Worm (Caenorhabditis elegans) whole organism, young adult: ENCODE data around the gene abi-1.

ENCODE experiments used
- B0261.1 ChIP-seq: sonication (generic microtip); optimal IDR thresholded peaks from 2 replicates; lab custom pipeline; 2016; ENCODE audit warnings: mild to moderate bottlenecking, missing genetic modification characterization, moderate library complexity, missing compliant biosample characterization
- B0336.3 ChIP-seq: fragments of 200-800 bp; sonication (Bioruptor generic); IDR thresholded peaks from 2 replicates; pipeline ENCODE4 v1.3.6; 2022; ENCODE audit warnings: missing genetic modification characterization, missing compliant biosample characterization
- F10E7.11 ChIP-seq: sonication (generic microtip); optimal IDR thresholded peaks from 2 replicates; lab custom pipeline; 2017; ENCODE audit warnings: mild to moderate bottlenecking, missing genetic modification characterization, moderate library complexity, missing compliant biosample characterization
- F22D6.2 ChIP-seq: sonication (generic microtip); optimal IDR thresholded peaks from 2 replicates; lab custom pipeline; 2016; ENCODE audit warnings: mild to moderate bottlenecking, missing genetic modification characterization, missing compliant biosample characterization
- F23B12.7 ChIP-seq: sonication (generic microtip); optimal IDR thresholded peaks from 2 replicates; lab custom pipeline; 2017; ENCODE audit warnings: missing genetic modification characterization, mild to moderate bottlenecking, missing compliant biosample characterization, antibody characterized with exemption, moderate library complexity; ENCODE audit not compliant: insufficient read depth
- F33H1.4 ChIP-seq: fragments of 200-800 bp; sonication (Bioruptor generic); IDR thresholded peaks from 2 replicates; pipeline ENCODE4 v1.3.6; 2022; ENCODE audit warnings: missing genetic modification reagents, missing genetic modification characterization, missing compliant biosample characterization
- F57C9.4 ChIP-seq: sonication (generic microtip); optimal IDR thresholded peaks from 2 replicates; lab custom pipeline; 2017; ENCODE audit warnings: mild to moderate bottlenecking, missing genetic modification characterization, missing compliant biosample characterization
- K11D2.4 ChIP-seq: fragments of 200-800 bp; sonication (Bioruptor generic); IDR thresholded peaks from 2 replicates; pipeline ENCODE4 v1.3.6; 2022; ENCODE audit warnings: missing genetic modification reagents, missing genetic modification characterization, missing compliant biosample characterization
- T07F8.4 ChIP-seq: sonication (generic microtip); optimal IDR thresholded peaks from 2 replicates; lab custom pipeline; 2016; ENCODE audit warnings: mild to moderate bottlenecking, missing genetic modification characterization, moderate library complexity, missing compliant biosample characterization
- T26A5.8 ChIP-seq: sonication (generic microtip); optimal IDR thresholded peaks from 2 replicates; lab custom pipeline; 2016; ENCODE audit warnings: missing genetic modification characterization, missing compliant biosample characterization
- Y53F4B.3 ChIP-seq: fragments of 200-800 bp; sonication (Bioruptor generic); IDR thresholded peaks from 2 replicates; pipeline ENCODE4 v1.3.6; 2022; ENCODE audit warnings: missing genetic modification reagents, missing genetic modification characterization, missing compliant biosample characterization
- Y67H2A.10 ChIP-seq: fragments of 200-800 bp; sonication (Bioruptor generic); conservative IDR thresholded peaks from 2 replicates; pipeline ENCODE4 v1.3.6; 2022; ENCODE audit warnings: missing genetic modification reagents, missing genetic modification characterization, missing compliant biosample characterization
- Y95B8A.8 ChIP-seq: fragments of 200-800 bp; sonication (Bioruptor generic); IDR thresholded peaks from 2 replicates; pipeline ENCODE4 v1.3.6; 2022; ENCODE audit warnings: missing genetic modification reagents, missing genetic modification characterization, missing compliant biosample characterization
- akir-1 ChIP-seq: fragments of 200-800 bp; sonication (Bioruptor generic); optimal IDR thresholded peaks from 2 replicates; lab custom pipeline; 2018; ENCODE audit warnings: mild to moderate bottlenecking, missing genetic modification characterization, moderate library complexity, missing compliant biosample characterization
- aptf-3 ChIP-seq: fragments of 200-800 bp; sonication (Bioruptor generic); IDR thresholded peaks from 2 replicates; pipeline ENCODE4 v1.3.6; 2022; ENCODE audit warnings: missing genetic modification characterization, missing compliant biosample characterization
- atf-7 ChIP-seq: sonication (generic microtip); optimal IDR thresholded peaks from 2 replicates; lab custom pipeline; 2017; ENCODE audit warnings: mild to moderate bottlenecking, missing genetic modification characterization, missing compliant biosample characterization
- athp-1 ChIP-seq: sonication (generic microtip); optimal IDR thresholded peaks from 2 replicates; lab custom pipeline; 2017; ENCODE audit warnings: mild to moderate bottlenecking, missing genetic modification characterization, missing compliant biosample characterization
- ccch-3 ChIP-seq: fragments of 200-800 bp; sonication (Bioruptor generic); optimal IDR thresholded peaks from 2 replicates; lab custom pipeline; 2018; ENCODE audit warnings: mild to moderate bottlenecking, missing genetic modification characterization, missing compliant biosample characterization
- cebp-1 ChIP-seq, 2 experiments: fragments of 200-800 bp in 1 of 2; sonication (Bioruptor generic) in 1 of 2; sonication (generic microtip) in 1 of 2; IDR thresholded peaks in 1 of 2; optimal IDR thresholded peaks in 1 of 2; 2 replicates each; pipeline versions ENCODE4 v1.3.6 to Lab custom; 2017 to 2022; ENCODE audit warnings: missing compliant biosample characterization in 2 of 2, missing genetic modification characterization in 2 of 2, mild to moderate bottlenecking in 1 of 2, missing genetic modification reagents in 1 of 2, moderate library complexity in 1 of 2
- ceh-40 ChIP-seq: fragments of 200-800 bp; sonication (Bioruptor generic); IDR thresholded peaks from 2 replicates; pipeline ENCODE4 v1.3.6; 2022; ENCODE audit warnings: missing genetic modification characterization, missing compliant biosample characterization
- ceh-58 ChIP-seq: fragments of 200-800 bp; sonication (Bioruptor generic); IDR thresholded peaks from 2 replicates; pipeline ENCODE4 v1.3.6; 2022; ENCODE audit warnings: missing genetic modification characterization, missing compliant biosample characterization
- ceh-79 ChIP-seq: sonication (generic microtip); optimal IDR thresholded peaks from 2 replicates; lab custom pipeline; 2017; ENCODE audit warnings: mild to moderate bottlenecking, missing genetic modification characterization, missing compliant biosample characterization
- ceh-91 ChIP-seq: fragments of 200-800 bp; sonication (Bioruptor generic); IDR thresholded peaks from 2 replicates; pipeline ENCODE4 v1.3.6; 2022; ENCODE audit warnings: missing genetic modification reagents, missing genetic modification characterization, missing compliant biosample characterization
- chd-7 ChIP-seq: sonication (generic microtip); optimal IDR thresholded peaks from 2 replicates; lab custom pipeline; 2016; ENCODE audit warnings: mild to moderate bottlenecking, missing genetic modification characterization, moderate library complexity, missing compliant biosample characterization
- dpl-1 ChIP-seq: fragments of 150-350 bp; optimal IDR thresholded peaks from 2 replicates; lab custom pipeline; 2014; ENCODE audit warnings: missing biosample characterization, missing genetic modification reagents, missing genetic modification characterization
- egl-18 ChIP-seq: fragments of 200-800 bp; sonication (Bioruptor generic); IDR thresholded peaks from 2 replicates; pipeline ENCODE4 v1.3.6; 2022; ENCODE audit warnings: missing genetic modification reagents, missing genetic modification characterization, missing compliant biosample characterization
- egl-44 ChIP-seq: fragments of 200-800 bp; sonication (Bioruptor generic); IDR thresholded peaks from 2 replicates; pipeline ENCODE4 v1.3.6; 2022; ENCODE audit warnings: missing genetic modification reagents, missing genetic modification characterization, missing compliant biosample characterization
- ekl-4 ChIP-seq: fragments of 200-800 bp; sonication (Bioruptor generic); IDR thresholded peaks from 2 replicates; pipeline ENCODE4 v1.3.6; 2022; ENCODE audit warnings: missing genetic modification reagents, missing genetic modification characterization, missing compliant biosample characterization
- fkh-3 ChIP-seq: sonication (generic microtip); optimal IDR thresholded peaks from 2 replicates; lab custom pipeline; 2016; ENCODE audit warnings: mild to moderate bottlenecking, missing genetic modification characterization, missing compliant biosample characterization
- him-1 ChIP-seq: sonication (generic microtip); optimal IDR thresholded peaks from 2 replicates; lab custom pipeline; 2016; ENCODE audit warnings: missing genotype, missing genetic modification reagents, missing genetic modification characterization, missing compliant biosample characterization
- hlh-26 ChIP-seq: fragments of 200-800 bp; sonication (Bioruptor generic); conservative IDR thresholded peaks from 2 replicates; pipeline ENCODE4 v1.3.6; 2022; ENCODE audit warnings: missing genetic modification reagents, missing genetic modification characterization, missing compliant biosample characterization
- lin-35 ChIP-seq, 3 experiments: fragments of 150-350 bp in 2 of 3; sonication (generic microtip) in 1 of 3; optimal IDR thresholded peaks; 2 replicates each; lab custom pipeline; 2014 to 2018; ENCODE audit warnings: missing biosample characterization in 3 of 3, missing genetic modification characterization in 3 of 3, missing genetic modification reagents in 3 of 3
- lin-40 ChIP-seq: sonication (generic microtip); optimal IDR thresholded peaks from 2 replicates; lab custom pipeline; 2016; ENCODE audit warnings: missing genetic modification characterization, mild to moderate bottlenecking, missing compliant biosample characterization, missing genotype, missing genetic modification reagents
- lin-54 ChIP-seq: fragments of 200-800 bp; sonication (Bioruptor generic); optimal IDR thresholded peaks from 2 replicates; lab custom pipeline; 2018; ENCODE audit warnings: mild to moderate bottlenecking, missing genetic modification characterization, missing compliant biosample characterization
- lir-1 ChIP-seq: fragments of 200-800 bp; sonication (Bioruptor generic); conservative IDR thresholded peaks from 2 replicates; pipeline ENCODE4 v1.3.6; 2022; ENCODE audit warnings: missing genetic modification reagents, missing genetic modification characterization, missing compliant biosample characterization
- lsl-1 ChIP-seq: fragments of 200-800 bp; sonication (Bioruptor generic); optimal IDR thresholded peaks from 2 replicates; lab custom pipeline; 2018; ENCODE audit warnings: mild to moderate bottlenecking, missing genetic modification characterization, moderate library complexity, missing compliant biosample characterization
- nhr-120 ChIP-seq: fragments of 200-800 bp; sonication (Bioruptor generic); IDR thresholded peaks from 2 replicates; pipeline ENCODE4 v1.3.6; 2022; ENCODE audit warnings: missing genetic modification characterization, missing compliant biosample characterization
- nhr-80 ChIP-seq: sonication (generic microtip); optimal IDR thresholded peaks from 2 replicates; lab custom pipeline; 2016; ENCODE audit warnings: missing genetic modification characterization, missing compliant biosample characterization
- pha-4 ChIP-seq: fragments of 150-350 bp; sonication (generic microtip); optimal IDR thresholded peaks from 2 replicates; lab custom pipeline; 2014; ENCODE audit warnings: missing biosample characterization, missing genetic modification reagents, missing genetic modification characterization
- sdz-38 ChIP-seq: sonication (generic microtip); optimal IDR thresholded peaks from 2 replicates; lab custom pipeline; 2016; ENCODE audit warnings: missing genotype, missing genetic modification characterization, missing compliant biosample characterization
- sea-2 ChIP-seq: fragments of 200-800 bp; sonication (Bioruptor generic); IDR thresholded peaks from 2 replicates; pipeline ENCODE4 v1.3.6; 2022; ENCODE audit warnings: missing genetic modification characterization, missing compliant biosample characterization
- snpc-1.3 ChIP-seq: sonication (generic microtip); optimal IDR thresholded peaks from 2 replicates; lab custom pipeline; 2017; ENCODE audit warnings: missing genetic modification characterization, mild to moderate bottlenecking, missing compliant biosample characterization, antibody characterized with exemption, moderate library complexity, missing genotype, missing genetic modification reagents; ENCODE audit not compliant: insufficient read depth
- somi-1 ChIP-seq: fragments of 200-800 bp; sonication (Bioruptor generic); optimal IDR thresholded peaks from 2 replicates; lab custom pipeline; 2018; ENCODE audit warnings: mild to moderate bottlenecking, missing genetic modification characterization, missing compliant biosample characterization
- sptf-2 ChIP-seq: fragments of 200-800 bp; sonication (Bioruptor generic); optimal IDR thresholded peaks from 2 replicates; lab custom pipeline; 2018; ENCODE audit warnings: mild to moderate bottlenecking, missing genetic modification characterization, missing compliant biosample characterization
- xnd-1 ChIP-seq: sonication (generic microtip); optimal IDR thresholded peaks from 2 replicates; lab custom pipeline; 2016; ENCODE audit warnings: missing genotype, missing genetic modification reagents, missing genetic modification characterization, missing compliant biosample characterization
- zfh-2 ChIP-seq: fragments of 200-800 bp; sonication (Bioruptor generic); conservative IDR thresholded peaks from 2 replicates; pipeline ENCODE4 v1.3.6; 2022; ENCODE audit warnings: missing genetic modification reagents, missing genetic modification characterization, missing compliant biosample characterization
- ztf-28 ChIP-seq: fragments of 200-800 bp; sonication (Bioruptor generic); IDR thresholded peaks from 2 replicates; pipeline ENCODE4 v1.3.6; 2022; ENCODE audit warnings: missing genetic modification reagents, missing genetic modification characterization, missing compliant biosample characterization
- ztf-3 ChIP-seq: fragments of 200-800 bp; sonication (Bioruptor generic); optimal IDR thresholded peaks from 2 replicates; lab custom pipeline; 2018; ENCODE audit warnings: mild to moderate bottlenecking, missing genetic modification characterization, missing compliant biosample characterization
- ztf-6 ChIP-seq: fragments of 200-800 bp; sonication (Bioruptor generic); IDR thresholded peaks from 2 replicates; pipeline ENCODE4 v1.3.6; 2022; ENCODE audit warnings: missing genetic modification reagents, missing genetic modification characterization, missing compliant biosample characterization

abi-1 gene

DNA sequence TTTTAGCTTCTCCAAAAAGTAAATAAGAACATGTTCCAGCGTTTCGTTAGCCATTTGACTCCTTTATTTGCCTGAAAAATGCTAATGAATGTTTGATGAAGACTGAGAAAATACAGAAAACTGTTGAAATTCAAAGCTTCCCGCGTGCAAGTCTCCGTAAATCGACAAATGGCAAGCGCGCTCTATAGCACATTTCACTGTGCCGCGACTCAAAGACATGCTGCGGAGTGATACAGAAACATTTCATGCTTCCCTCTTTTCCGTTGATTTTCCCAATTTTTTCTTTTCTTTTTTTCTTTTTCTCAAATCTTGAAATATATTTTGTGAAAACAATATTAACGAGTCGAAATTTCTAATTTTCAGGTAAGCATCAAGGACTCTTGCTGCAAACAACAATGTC, 13.6 kb downstream of the abi-1 start, which contains the start of the genes ska-3 and rps-12 (continued):
- TF ChIP-seq hlh-26 = no peak
- TF ChIP-seq him-1 (tag; lab: Kevin White, UChicago) = peak; percentile 84
- peak; percentile 16 for TF ChIP-seq B0261.1 (tag; lab: Kevin White, UChicago)
- TF ChIP-seq F57C9.4 (tag; lab: Kevin White, UChicago) = no peak
- TF ChIP-seq nhr-80 (tag; lab: Kevin White, UChicago) = peak; percentile 83
- TF ChIP-seq lir-1 (GFP tag; lab: Robert Waterston, UW) = peak; percentile 95
- peak; percentile 82 for TF ChIP-seq Y67H2A.10 (GFP tag; lab: Robert Waterston, UW)
- no peak for TF ChIP-seq ceh-79 (tag; lab: Kevin White, UChicago)
- TF ChIP-seq Y95B8A.8 (GFP tag; lab: Robert Waterston, UW) = peak; percentile 83
- TF ChIP-seq T26A5.8 (tag; lab: Kevin White, UChicago) = no peak
- TF ChIP-seq ccch-3 = no peak
- peak; percentile 83 for TF ChIP-seq cebp-1 (GFP tag; IDR thresholded peaks at IDR 0.05; lab: Robert Waterston, UW)
- TF ChIP-seq cebp-1 (tag; optimal IDR thresholded peaks at IDR 0.05; lab: Kevin White, UChicago) = peak; percentile 94
- peak; percentile 52; the same call in 1 of the 2 replicates for TF ChIP-seq ztf-28 (GFP tag; lab: Robert Waterston, UW)
- TF ChIP-seq atf-7 (tag; lab: Kevin White, UChicago) = peak; percentile 86
- TF ChIP-seq ztf-3 = peak; percentile 22
- TF ChIP-seq zfh-2 (GFP tag; lab: Robert Waterston, UW) = no peak
- peak; percentile 88 for TF ChIP-seq snpc-1.3 (tag; lab: Kevin White, UChicago)
- peak; percentile 87 for TF ChIP-seq ceh-91 (GFP tag; lab: Robert Waterston, UW)
- peak; percentile 93 for TF ChIP-seq athp-1 (tag; lab: Kevin White, UChicago)
- TF ChIP-seq F22D6.2 = peak; percentile 69
- TF ChIP-seq lin-40 (tag; lab: Kevin White, UChicago) = peak; percentile 97
- peak; percentile 48 to 99 (median 88) for TF ChIP-seq lin-35 (GFP tag; optimal IDR thresholded peaks at IDR 0.05; lab: Kevin White, UChicago)
- TF ChIP-seq nhr-120 = no peak
- peak; percentile 98 for TF ChIP-seq lin-54 (GFP tag; lab: Kevin White, UChicago)
- peak; percentile 80 for TF ChIP-seq B0336.3 (GFP tag; lab: Robert Waterston, UW)
- TF ChIP-seq chd-7 (tag; lab: Kevin White, UChicago) = peak; percentile 82
- TF ChIP-seq T07F8.4 (tag; lab: Kevin White, UChicago) = no peak
- TF ChIP-seq lsl-1 (GFP tag; lab: Kevin White, UChicago) = peak; percentile 82
- TF ChIP-seq ceh-40 = no peak
- TF ChIP-seq akir-1 = no peak
- TF ChIP-seq F33H1.4 = peak; percentile 93
- TF ChIP-seq K11D2.4 (GFP tag; lab: Robert Waterston, UW) = peak; percentile 96
- no peak for TF ChIP-seq F10E7.11 (tag; lab: Kevin White, UChicago)
- TF ChIP-seq sea-2 (GFP tag; lab: Robert Waterston, UW) = no peak
- peak; percentile 73 for TF ChIP-seq xnd-1 (tag; lab: Kevin White, UChicago)
- TF ChIP-seq ceh-58 (GFP tag; lab: Robert Waterston, UW) = no peak
- TF ChIP-seq egl-18 (GFP tag; lab: Robert Waterston, UW) = peak; percentile 89
- TF ChIP-seq fkh-3 (tag; lab: Kevin White, UChicago) = no peak
- TF ChIP-seq Y53F4B.3 (GFP tag; lab: Robert Waterston, UW) = 0 out of 2 replicates have a peak, but pooled peaks have one; percentile 23

DNA sequence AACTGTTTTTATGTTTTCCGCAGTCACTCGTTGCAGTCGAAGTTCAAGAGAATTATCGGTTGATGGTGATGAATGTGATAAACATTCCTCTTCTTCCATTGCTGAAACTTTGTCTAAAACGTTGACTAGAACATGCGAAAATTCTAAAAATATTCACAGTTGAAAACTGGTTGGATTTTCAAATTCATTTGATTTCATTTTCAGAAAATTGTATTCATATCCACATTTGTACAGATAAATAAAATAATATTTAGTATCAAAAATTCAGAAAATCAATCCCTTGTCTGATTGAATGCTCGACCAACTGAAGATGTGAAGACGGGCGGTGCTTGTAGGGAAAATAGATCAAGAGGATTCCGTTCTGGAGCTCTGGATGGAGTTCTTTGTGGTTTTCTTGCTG, 14.8 kb downstream of the abi-1 start, which contains the start of gene F54E7.9:
Gene F54E7.9, minus strand, starts transcription at position 101 of the 400 bp plus-strand sequence.
- no peak for TF ChIP-seq ztf-6
- TF ChIP-seq F23B12.7 (tag; lab: Kevin White, UChicago) = no peak
- no peak for TF ChIP-seq dpl-1
- TF ChIP-seq somi-1 (GFP tag; lab: Kevin White, UChicago) = no peak
- TF ChIP-seq egl-44 (GFP tag; lab: Robert Waterston, UW) = no peak
- TF ChIP-seq ceh-91 (GFP tag; lab: Robert Waterston, UW) = no peak
- TF ChIP-seq sptf-2 (GFP tag; lab: Kevin White, UChicago) = no peak
- TF ChIP-seq F10E7.11 (tag; lab: Kevin White, UChicago) = no peak
- TF ChIP-seq sdz-38 (tag; lab: Kevin White, UChicago) = no peak
- TF ChIP-seq pha-4 (tag; lab: Kevin White, UChicago) = no peak
- no peak for TF ChIP-seq aptf-3 (GFP tag; lab: Robert Waterston, UW)
- TF ChIP-seq ekl-4 (GFP tag; lab: Robert Waterston, UW) = no peak
